Worm (Caenorhabditis elegans) whole organism, L1 larva: Measurements from ENCODE around the gene srsx-15.

Source experiments
- C04F5.9 ChIP-seq: sonication (generic microtip); optimal IDR thresholded peaks from 2 replicates; lab custom pipeline; 2016; ENCODE audit warnings: missing genetic modification characterization, missing compliant biosample characterization
- C16A3.4 ChIP-seq: fragments of 150-350 bp; optimal IDR thresholded peaks from 2 replicates; lab custom pipeline; 2014; ENCODE audit warnings: missing biosample characterization, missing genetic modification characterization
- aha-1 ChIP-seq: fragments of 150-350 bp; optimal IDR thresholded peaks from 2 replicates; lab custom pipeline; 2014; ENCODE audit warnings: missing biosample characterization, missing genetic modification characterization
- aly-2 ChIP-seq: fragments of 150-350 bp; optimal IDR thresholded peaks from 2 replicates; lab custom pipeline; 2014; ENCODE audit warnings: missing biosample characterization, missing genetic modification characterization
- ama-1 ChIP-seq: fragments of 150-350 bp; optimal IDR thresholded peaks from 2 replicates; lab custom pipeline; 2014
- ceh-8 ChIP-seq: fragments of 200-800 bp; sonication (Bioruptor generic); optimal IDR thresholded peaks from 2 replicates; lab custom pipeline; 2018; ENCODE audit warnings: mild to moderate bottlenecking, missing genetic modification characterization, moderate library complexity, missing compliant biosample characterization
- ceh-82 ChIP-seq, 3 experiments: fragments of 150-350 bp in 1 of 3; sonication (generic microtip) in 2 of 3; optimal IDR thresholded peaks; 2 replicates each; lab custom pipeline; 2014 to 2017; ENCODE audit warnings: missing biosample characterization in 3 of 3, missing genetic modification characterization in 3 of 3
- ceh-88 ChIP-seq: fragments of 200-800 bp; sonication (Bioruptor generic); IDR thresholded peaks from 2 replicates; pipeline ENCODE4 v1.3.6; 2022; ENCODE audit warnings: missing genetic modification characterization, missing compliant biosample characterization
- ceh-90 ChIP-seq: sonication (generic microtip); optimal IDR thresholded peaks from 2 replicates; lab custom pipeline; 2016; ENCODE audit warnings: missing genetic modification characterization, missing compliant biosample characterization
- ces-1 ChIP-seq: fragments of 150-350 bp; optimal IDR thresholded peaks from 2 replicates; lab custom pipeline; 2014; ENCODE audit warnings: missing biosample characterization, missing genetic modification reagents, missing genetic modification characterization
- dpl-1 ChIP-seq, 3 experiments: fragments of 150-350 bp in 2 of 3; sonication (generic microtip) in 1 of 3; optimal IDR thresholded peaks; 2 replicates each; lab custom pipeline; 2014 to 2017; ENCODE audit warnings: missing biosample characterization in 3 of 3, missing genetic modification characterization in 3 of 3, missing genetic modification reagents in 3 of 3
- dsc-1 ChIP-seq: sonication (generic microtip); optimal IDR thresholded peaks from 2 replicates; lab custom pipeline; 2016; ENCODE audit warnings: mild to moderate bottlenecking, missing genetic modification characterization, missing compliant biosample characterization
- efl-1 ChIP-seq, 4 experiments: fragments of 150-350 bp; optimal IDR thresholded peaks in 3 of 4; peaks in 1 of 4; 1 replicate in 1 of 4; 2 replicates in 3 of 4; lab custom pipeline; 2014; ENCODE audit warnings: missing biosample characterization in 2 of 4, missing genetic modification characterization in 2 of 4, missing genetic modification reagents in 2 of 4
- elt-2 ChIP-seq: sonication (generic microtip); optimal IDR thresholded peaks from 2 replicates; lab custom pipeline; 2016; ENCODE audit warnings: missing genetic modification characterization, mild to moderate bottlenecking, inconsistent platforms, missing compliant biosample characterization, missing genetic modification reagents
- fkh-10 ChIP-seq: sonication (generic microtip); optimal IDR thresholded peaks from 2 replicates; lab custom pipeline; 2017; ENCODE audit warnings: missing biosample characterization, missing genetic modification reagents, missing genetic modification characterization
- fkh-8 ChIP-seq: sonication (generic microtip); optimal IDR thresholded peaks from 2 replicates; lab custom pipeline; 2016; ENCODE audit warnings: mild to moderate bottlenecking, missing genetic modification characterization, missing compliant biosample characterization
- grh-1 ChIP-seq: fragments of 200-800 bp; sonication (Bioruptor generic); IDR thresholded peaks from 2 replicates; pipeline ENCODE4 v1.3.6; 2022; ENCODE audit warnings: missing genetic modification reagents, missing genetic modification characterization, missing compliant biosample characterization
- hlh-4 ChIP-seq: sonication (generic microtip); optimal IDR thresholded peaks from 2 replicates; lab custom pipeline; 2016; ENCODE audit warnings: mild to moderate bottlenecking, missing genetic modification characterization, missing compliant biosample characterization
- lin-13 ChIP-seq: fragments of 150-350 bp; optimal IDR thresholded peaks from 2 replicates; lab custom pipeline; 2014; ENCODE audit warnings: missing biosample characterization, missing genetic modification reagents, missing genetic modification characterization
- lin-14 ChIP-seq: fragments of 200-800 bp; sonication (Bioruptor generic); optimal IDR thresholded peaks from 2 replicates; lab custom pipeline; 2018; ENCODE audit warnings: mild to moderate bottlenecking, missing genetic modification characterization, moderate library complexity, missing compliant biosample characterization
- lin-35 ChIP-seq, 2 experiments: fragments of 150-350 bp; optimal IDR thresholded peaks; 2 replicates each; lab custom pipeline; 2014; ENCODE audit warnings: missing biosample characterization in 2 of 2, missing genetic modification characterization in 2 of 2, missing genetic modification reagents in 2 of 2
- lir-3 ChIP-seq: sonication (generic microtip); optimal IDR thresholded peaks from 2 replicates; lab custom pipeline; 2016; ENCODE audit warnings: mild to moderate bottlenecking, missing genetic modification characterization, moderate library complexity, missing compliant biosample characterization; ENCODE audit not compliant: poor library complexity
- mab-9 ChIP-seq: fragments of 200-800 bp; sonication (Bioruptor generic); IDR thresholded peaks from 2 replicates; pipeline ENCODE4 v1.3.6; 2022; ENCODE audit warnings: missing genetic modification reagents, missing genetic modification characterization, missing compliant biosample characterization
- mdl-1 ChIP-seq, 2 experiments: fragments of 150-350 bp; optimal IDR thresholded peaks; 2 replicates each; lab custom pipeline; 2014 to 2017; ENCODE audit warnings: missing biosample characterization in 2 of 2, missing genetic modification characterization in 2 of 2, inconsistent platforms in 1 of 2
- mef-2 ChIP-seq: fragments of 150-350 bp; optimal IDR thresholded peaks from 2 replicates; lab custom pipeline; 2014; ENCODE audit warnings: missing biosample characterization, missing genetic modification characterization
- mep-1 ChIP-seq: fragments of 150-350 bp; optimal IDR thresholded peaks from 2 replicates; lab custom pipeline; 2014; ENCODE audit warnings: missing biosample characterization, missing genetic modification characterization
- nhr-11 ChIP-seq: fragments of 150-350 bp; optimal IDR thresholded peaks from 2 replicates; lab custom pipeline; 2014; ENCODE audit warnings: missing biosample characterization, missing genetic modification characterization
- nhr-12 ChIP-seq: sonication (generic microtip); optimal IDR thresholded peaks from 2 replicates; lab custom pipeline; 2017; ENCODE audit warnings: missing biosample characterization, missing genetic modification characterization
- nhr-19 ChIP-seq: fragments of 200-800 bp; sonication (Bioruptor generic); conservative IDR thresholded peaks from 2 replicates; pipeline ENCODE4 v1.3.6; 2022; ENCODE audit warnings: missing genetic modification characterization, missing compliant biosample characterization
- nhr-20 ChIP-seq: sonication (generic microtip); optimal IDR thresholded peaks from 2 replicates; lab custom pipeline; 2016; ENCODE audit warnings: mild to moderate bottlenecking, missing genetic modification characterization, missing compliant biosample characterization
- nhr-28 ChIP-seq: fragments of 150-350 bp; optimal IDR thresholded peaks from 2 replicates; lab custom pipeline; 2014; ENCODE audit warnings: missing biosample characterization, missing genetic modification characterization
- nhr-47 ChIP-seq: sonication (generic microtip); optimal IDR thresholded peaks from 2 replicates; lab custom pipeline; 2016; ENCODE audit warnings: mild to moderate bottlenecking, missing genetic modification characterization, moderate library complexity, missing compliant biosample characterization
- nhr-71 ChIP-seq: sonication (generic microtip); optimal IDR thresholded peaks from 2 replicates; lab custom pipeline; 2016; ENCODE audit warnings: mild to moderate bottlenecking, missing genetic modification characterization, moderate library complexity, missing compliant biosample characterization
- nhr-76 ChIP-seq: sonication (generic microtip); optimal IDR thresholded peaks from 2 replicates; lab custom pipeline; 2017; ENCODE audit warnings: missing biosample characterization, missing genetic modification characterization
- nhr-84 ChIP-seq: sonication (generic microtip); optimal IDR thresholded peaks from 2 replicates; lab custom pipeline; 2017; ENCODE audit warnings: missing biosample characterization, missing genetic modification characterization
- nhr-90 ChIP-seq: sonication (generic microtip); optimal IDR thresholded peaks from 2 replicates; lab custom pipeline; 2016; ENCODE audit warnings: mild to moderate bottlenecking, missing genetic modification characterization, missing compliant biosample characterization; ENCODE audit not compliant: poor library complexity
- pqm-1 ChIP-seq: sonication (generic microtip); optimal IDR thresholded peaks from 3 replicates; lab custom pipeline; 2017; ENCODE audit warnings: missing biosample characterization, missing genetic modification characterization
- rnt-1 ChIP-seq: sonication (generic microtip); optimal IDR thresholded peaks from 2 replicates; lab custom pipeline; 2016; ENCODE audit warnings: mild to moderate bottlenecking, missing genetic modification characterization, moderate library complexity, missing compliant biosample characterization
- skn-1 ChIP-seq: fragments of 150-350 bp; optimal IDR thresholded peaks from 2 replicates; lab custom pipeline; 2014; ENCODE audit warnings: missing biosample characterization, missing genetic modification characterization
- sup-37 ChIP-seq: fragments of 200-800 bp; sonication (Bioruptor generic); optimal IDR thresholded peaks from 2 replicates; lab custom pipeline; 2018; ENCODE audit warnings: mild to moderate bottlenecking, missing genetic modification characterization, missing compliant biosample characterization
- swsn-7 ChIP-seq: sonication (generic microtip); optimal IDR thresholded peaks from 2 replicates; lab custom pipeline; 2016; ENCODE audit warnings: missing genetic modification characterization, missing compliant biosample characterization
- tbx-2 ChIP-seq: sonication (generic microtip); optimal IDR thresholded peaks from 2 replicates; lab custom pipeline; 2016; ENCODE audit warnings: missing genetic modification characterization, missing compliant biosample characterization
- unc-130 ChIP-seq: fragments of 150-350 bp; optimal IDR thresholded peaks from 2 replicates; lab custom pipeline; 2017; ENCODE audit warnings: missing biosample characterization, missing genetic modification characterization, inconsistent platforms
- unc-30 ChIP-seq: sonication (generic microtip); optimal IDR thresholded peaks from 2 replicates; lab custom pipeline; 2017; ENCODE audit warnings: missing biosample characterization, missing genetic modification characterization
- unc-86 ChIP-seq: sonication (generic microtip); optimal IDR thresholded peaks from 2 replicates; lab custom pipeline; 2016; ENCODE audit warnings: missing genetic modification characterization, missing compliant biosample characterization
- unc-98 ChIP-seq: fragments of 200-800 bp; sonication (Bioruptor generic); IDR thresholded peaks from 2 replicates; pipeline ENCODE4 v1.3.6; 2022; ENCODE audit warnings: missing genetic modification characterization, missing compliant biosample characterization
- xbp-1 ChIP-seq: sonication (generic microtip); optimal IDR thresholded peaks from 2 replicates; lab custom pipeline; 2016; ENCODE audit warnings: missing genetic modification characterization, missing compliant biosample characterization
- zag-1 ChIP-seq: fragments of 150-350 bp; optimal IDR thresholded peaks from 2 replicates; lab custom pipeline; 2014; ENCODE audit warnings: missing biosample characterization, missing genetic modification characterization
- ztf-11 ChIP-seq, 2 experiments: sonication (generic microtip); optimal IDR thresholded peaks; 2 replicates each; lab custom pipeline; 2016 to 2017; ENCODE audit warnings: missing genetic modification characterization in 2 of 2, missing biosample characterization in 1 of 2, missing compliant biosample characterization in 1 of 2
- ztf-4 ChIP-seq: fragments of 150-350 bp; optimal IDR thresholded peaks from 2 replicates; lab custom pipeline; 2014; ENCODE audit warnings: missing biosample characterization, missing genetic modification characterization

The srsx-15 gene

DNA sequence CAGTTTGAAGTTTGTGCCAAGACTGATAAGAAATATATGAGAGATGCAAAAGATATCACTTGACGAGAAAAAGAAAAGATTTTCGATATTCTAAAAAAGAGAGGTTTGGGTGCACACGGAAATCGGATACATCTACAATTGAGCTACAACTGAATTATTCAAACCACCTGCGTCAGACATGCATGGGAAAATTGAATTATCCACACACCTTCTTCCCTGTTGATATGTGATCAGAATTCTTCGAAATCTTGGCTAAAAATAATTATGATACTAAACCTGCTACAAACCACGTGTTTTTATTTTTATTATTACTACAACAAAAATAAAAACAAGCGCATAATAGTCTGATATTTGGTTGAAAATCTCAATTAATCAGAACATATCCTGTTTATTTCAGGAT, 34.6 kb upstream of the srsx-15 start:
- TF ChIP-seq nhr-47 (tag; lab: Kevin White, UChicago) (peak; percentile 63), tbx-2 (no peak), nhr-76 (tag; lab: Kevin White, UChicago) (no peak), ztf-11 (tag; optimal IDR thresholded peaks at IDR 0.05; lab: Kevin White, UChicago) (no peak), efl-1 (optimal IDR thresholded peaks at IDR 0.05; lab: Kevin White, UChicago) (no peak), efl-1 (GFP tag; optimal IDR thresholded peaks at IDR 0.05 in 1 of 2; lab: Kevin White, UChicago) (peak in 1 of 2 experiments; percentile 67), nhr-28 (tag; lab: Kevin White, UChicago) (no peak), nhr-84 (tag; lab: Kevin White, UChicago) (no peak), swsn-7 (peak; percentile 23), sup-37 (GFP tag; lab: Kevin White, UChicago) (no peak), hlh-4 (tag; lab: Kevin White, UChicago) (peak; percentile 30), mdl-1 (tag; optimal IDR thresholded peaks at IDR 0.05; lab: Kevin White, UChicago) (no peak), lin-14 (GFP tag; lab: Kevin White, UChicago) (peak; percentile 23), unc-86 (tag; lab: Kevin White, UChicago) (peak; percentile 24), ztf-4 (no peak), xbp-1 (no peak), nhr-12 (tag; lab: Kevin White, UChicago) (no peak), nhr-20 (tag; lab: Kevin White, UChicago) (peak; percentile 31), mef-2 (no peak), elt-2 (tag; lab: Kevin White, UChicago) (peak; percentile 19), grh-1 (GFP tag; lab: Robert Waterston, UW) (no peak), dsc-1 (tag; lab: Kevin White, UChicago) (peak; percentile 59), fkh-8 (tag; lab: Kevin White, UChicago) (peak; percentile 72), nhr-71 (tag; lab: Kevin White, UChicago) (peak; percentile 69)
- TF ChIP-seq, all 84 proteins: peak for 11

DNA sequence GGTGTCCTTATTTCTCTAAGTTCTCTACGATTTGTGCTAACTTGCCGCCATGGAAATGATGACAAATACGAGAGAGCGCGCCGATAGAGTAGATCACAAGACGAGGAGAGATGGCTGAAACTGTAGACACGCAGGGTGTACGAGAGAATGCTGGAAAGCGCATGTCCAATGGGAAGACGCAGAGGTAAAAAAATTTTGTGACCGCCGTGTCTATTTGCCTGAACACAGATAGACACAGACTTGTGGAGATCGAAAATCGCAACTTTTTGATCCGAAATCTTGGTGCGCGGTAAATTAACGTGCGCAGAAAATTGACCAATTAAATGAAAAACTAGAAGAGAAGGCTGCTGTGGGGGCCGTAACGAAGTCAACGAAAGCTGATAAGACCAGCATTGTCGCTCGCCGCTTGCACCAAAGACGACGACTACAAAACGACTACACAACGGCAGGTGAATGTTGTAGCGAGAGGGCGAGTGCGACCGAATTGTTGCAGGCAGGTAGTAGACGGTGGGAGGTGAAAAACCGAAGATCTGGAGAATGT, 33.6 kb upstream of the srsx-15 start:
- 0 out of 2 replicates have a peak, but pooled peaks have one; percentile 36 for TF ChIP-seq mab-9
- TF ChIP-seq nhr-11 (tag; lab: Kevin White, UChicago) = peak; percentile 67
- TF ChIP-seq mep-1 (tag; lab: Kevin White, UChicago) = peak; percentile 50
- peak; percentile 31 for TF ChIP-seq ztf-4
- no peak for TF ChIP-seq ceh-90 (tag; lab: Kevin White, UChicago)
- peak; percentile 80 for TF ChIP-seq nhr-19 (GFP tag; lab: Robert Waterston, UW)
- TF ChIP-seq nhr-90 (tag; lab: Kevin White, UChicago) = peak; percentile 88
- peak; percentile 4 for TF ChIP-seq unc-130
- peak; percentile 53 for TF ChIP-seq aha-1 (tag; lab: Kevin White, UChicago)
- peak; percentile 10 for TF ChIP-seq fkh-10 (GFP tag; lab: Kevin White, UChicago)
- peak; percentile 70 for TF ChIP-seq lin-13 (GFP tag; lab: Kevin White, UChicago)
- peak; percentile 6 for TF ChIP-seq nhr-28 (tag; lab: Kevin White, UChicago)
- TF ChIP-seq skn-1 (tag; lab: Kevin White, UChicago) = no peak
- peak; percentile 92 for TF ChIP-seq tbx-2
- TF ChIP-seq lir-3 = peak; percentile 47
- no peak for TF ChIP-seq pqm-1 (tag; lab: Kevin White, UChicago)
- TF ChIP-seq unc-30 (tag; lab: Kevin White, UChicago) = no peak
- peak; percentile 72 to 81 for TF ChIP-seq efl-1 (optimal IDR thresholded peaks at IDR 0.05; lab: Kevin White, UChicago)
- peak; percentile 39 to 93 for TF ChIP-seq efl-1 (GFP tag; optimal IDR thresholded peaks at IDR 0.05 in 1 of 2; lab: Kevin White, UChicago)
- TF ChIP-seq ces-1 = no peak
- peak; percentile 16 for TF ChIP-seq C04F5.9
- TF ChIP-seq ceh-8 (GFP tag; lab: Kevin White, UChicago) = no peak
- no peak for TF ChIP-seq zag-1 (tag; lab: Kevin White, UChicago)
- peak; percentile 69 to 79 for TF ChIP-seq lin-35 (GFP tag; optimal IDR thresholded peaks at IDR 0.05; lab: Kevin White, UChicago)
- no peak for TF ChIP-seq ama-1 (lab: Kevin White, UChicago)
- peak; percentile 60 for TF ChIP-seq C16A3.4 (tag; lab: Kevin White, UChicago)
- peak; percentile 48 to 68 (median 54) for TF ChIP-seq dpl-1 (GFP tag; optimal IDR thresholded peaks at IDR 0.05; lab: Kevin White, UChicago)
- TF ChIP-seq aly-2 (tag; lab: Kevin White, UChicago) = no peak
- peak; percentile 13 to 71 (median 69) for TF ChIP-seq ceh-82 (tag; optimal IDR thresholded peaks at IDR 0.05; lab: Kevin White, UChicago)
- peak; percentile 36; the same call in 1 of the 2 replicates for TF ChIP-seq unc-98 (GFP tag; lab: Robert Waterston, UW)
- TF ChIP-seq rnt-1 (tag; lab: Kevin White, UChicago) = peak; percentile 71
- peak; percentile 56; the same call in 1 of the 2 replicates for TF ChIP-seq ceh-88
- TF ChIP-seq nhr-20 (tag; lab: Kevin White, UChicago) = peak; percentile 96
